In the genomic region with DNA sequence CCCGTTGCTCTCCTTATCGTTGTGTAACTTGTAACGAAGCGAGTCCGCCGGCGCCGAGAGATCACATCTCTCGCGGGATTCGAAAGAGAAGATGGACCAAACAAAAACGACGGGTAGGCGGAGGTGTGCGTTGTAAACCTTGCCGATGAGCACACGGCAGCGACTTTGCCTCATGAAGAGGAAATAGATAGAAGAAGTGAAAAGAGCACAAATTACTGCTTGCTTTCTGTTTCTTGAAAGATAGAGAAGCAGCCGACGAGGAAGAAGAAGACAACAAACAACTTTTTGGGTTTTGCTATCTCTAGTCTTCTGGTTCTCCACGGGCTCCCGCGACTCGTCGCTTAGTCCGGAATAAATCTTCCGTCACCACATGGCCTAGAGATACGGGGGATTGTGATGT, we compare ENCODE assay signal across 3 worm cellular contexts.
TF ChIP-seq lines count a peak whose summit lies in the region.

No protein-coding gene starts in this region.

TF ChIP-seq in whole organism, L1 larva, 84 proteins besides CTCF, POLR2A, EP300 and RAD21 (continued from another document):
- peak in 1 of 2 experiments; percentile 50 for TF ChIP-seq mdl-1 (tag; optimal IDR thresholded peaks at IDR 0.05; lab: Kevin White, UChicago)
- TF ChIP-seq swsn-7 (tag; optimal IDR thresholded peaks at IDR 0.05; lab: Kevin White, UChicago), result peak; percentile 26
- TF ChIP-seq ztf-4 (tag; optimal IDR thresholded peaks at IDR 0.05; lab: Kevin White, UChicago), result peak; percentile 5
- peak; percentile 66 for TF ChIP-seq dsc-1 (tag; optimal IDR thresholded peaks at IDR 0.05; lab: Kevin White, UChicago)
- peak; percentile 34 for TF ChIP-seq fkh-4 (tag; optimal IDR thresholded peaks at IDR 0.05; lab: Kevin White, UChicago; ENCODE audit: borderline replicate concordance)
- no peak for TF ChIP-seq unc-62 (GFP tag; optimal IDR thresholded peaks at IDR 0.05; lab: Kevin White, UChicago)
- TF ChIP-seq lin-35 (GFP tag; optimal IDR thresholded peaks at IDR 0.05; lab: Kevin White, UChicago), result peak in 1 of 2 experiments; percentile 13
- TF ChIP-seq C04F5.9 (tag; optimal IDR thresholded peaks at IDR 0.05; lab: Kevin White, UChicago), result no peak
- TF ChIP-seq nhr-20 (tag; optimal IDR thresholded peaks at IDR 0.05; lab: Kevin White, UChicago), result peak; percentile 59
- TF ChIP-seq nhr-19 (GFP tag; conservative IDR thresholded peaks at IDR 0.05; lab: Robert Waterston, UW), result peak; percentile 46
- TF ChIP-seq lin-14 (GFP tag; optimal IDR thresholded peaks at IDR 0.05; lab: Kevin White, UChicago), result peak; percentile 85
- peak; percentile 45 for TF ChIP-seq rnt-1 (tag; optimal IDR thresholded peaks at IDR 0.05; lab: Kevin White, UChicago)
TF ChIP-seq in whole organism, L1 larva: peak in this region for 16.

TF ChIP-seq in whole organism, L2 larva, 48 proteins besides CTCF, POLR2A, EP300 and RAD21 (continued from another document):
- TF ChIP-seq ztf-11 (tag; optimal IDR thresholded peaks at IDR 0.05; lab: Kevin White, UChicago) (no peak), nhr-21 (tag; optimal IDR thresholded peaks at IDR 0.05; lab: Kevin White, UChicago) (no peak), ama-1 (optimal IDR thresholded peaks at IDR 0.05; lab: Kevin White, UChicago) (no peak), aly-2 (tag; optimal IDR thresholded peaks at IDR 0.05; lab: Kevin White, UChicago) (no peak), R02D3.7 (tag; optimal IDR thresholded peaks at IDR 0.05; lab: Kevin White, UChicago) (no peak), sem-4 (tag; optimal IDR thresholded peaks at IDR 0.05; lab: Kevin White, UChicago) (peak; percentile 22), unc-39 (tag; optimal IDR thresholded peaks at IDR 0.05; lab: Kevin White, UChicago) (no peak), ceh-82 (tag; optimal IDR thresholded peaks at IDR 0.05; lab: Kevin White, UChicago) (no peak), nhr-11 (tag; optimal IDR thresholded peaks at IDR 0.05; lab: Kevin White, UChicago) (no peak), nhr-23 (tag; optimal IDR thresholded peaks at IDR 0.05; lab: Kevin White, UChicago) (no peak), sma-3 (GFP tag; optimal IDR thresholded peaks at IDR 0.05; lab: Kevin White, UChicago) (no peak), lsy-2 (tag; optimal IDR thresholded peaks at IDR 0.05; lab: Kevin White, UChicago) (peak in 1 of 2 experiments; percentile 35), skn-1 (tag; optimal IDR thresholded peaks at IDR 0.05; lab: Kevin White, UChicago) (no peak), C34F6.9 (tag; optimal IDR thresholded peaks at IDR 0.05; lab: Kevin White, UChicago) (no peak), mbf-1 (tag; optimal IDR thresholded peaks at IDR 0.05; lab: Kevin White, UChicago) (no peak), sma-9 (GFP tag; optimal IDR thresholded peaks at IDR 0.05; lab: Kevin White, UChicago) (peak; percentile 46), sma-9 (tag; optimal IDR thresholded peaks at IDR 0.05; lab: Kevin White, UChicago) (no peak), nhr-12 (tag; optimal IDR thresholded peaks at IDR 0.05; lab: Kevin White, UChicago) (no peak), peb-1 (tag; optimal IDR thresholded peaks at IDR 0.05; lab: Kevin White, UChicago) (no peak), lin-39 (tag; optimal IDR thresholded peaks at IDR 0.05; lab: Kevin White, UChicago) (no peak), dmd-4 (tag; optimal IDR thresholded peaks at IDR 0.05; lab: Kevin White, UChicago) (no peak), gmeb-1 (tag; optimal IDR thresholded peaks at IDR 0.05; lab: Kevin White, UChicago) (no peak), ztf-1 (GFP tag; conservative IDR thresholded peaks at IDR 0.05; lab: Robert Waterston, UW) (no peak), alr-1 (tag; optimal IDR thresholded peaks at IDR 0.05; lab: Kevin White, UChicago) (no peak), nhr-77 (tag; optimal IDR thresholded peaks at IDR 0.05; lab: Kevin White, UChicago) (no peak), ztf-4 (tag; optimal IDR thresholded peaks at IDR 0.05; lab: Kevin White, UChicago) (no peak)
TF ChIP-seq in whole organism, L2 larva: peak in this region for 7.

TF ChIP-seq in whole organism, L4 larva, 104 proteins besides CTCF, POLR2A, EP300 and RAD21 (continued from another document):
- TF ChIP-seq hlh-11 (tag; optimal IDR thresholded peaks at IDR 0.05; lab: Kevin White, UChicago) (peak; percentile 74), egl-43 (GFP tag; IDR thresholded peaks at IDR 0.05; lab: Robert Waterston, UW) (no peak), Y48G9A.11 (GFP tag; IDR thresholded peaks at IDR 0.05; lab: Robert Waterston, UW) (no peak), unc-130 (GFP tag; optimal IDR thresholded peaks at IDR 0.05; lab: Kevin White, UChicago) (no peak), daf-12 (tag; optimal IDR thresholded peaks at IDR 0.05; lab: Kevin White, UChicago) (no peak), nhr-11 (tag; optimal IDR thresholded peaks at IDR 0.05; lab: Kevin White, UChicago) (peak; percentile 30), F10B5.3 (tag; optimal IDR thresholded peaks at IDR 0.05; lab: Kevin White, UChicago) (no peak), mxl-3 (GFP tag; optimal IDR thresholded peaks at IDR 0.05; lab: Kevin White, UChicago) (peak; percentile 23), lir-3 (tag; optimal IDR thresholded peaks at IDR 0.05; lab: Kevin White, UChicago) (no peak), ceh-28 (tag; optimal IDR thresholded peaks at IDR 0.05; lab: Kevin White, UChicago) (no peak), ctbp-1 (GFP tag; IDR thresholded peaks at IDR 0.05; lab: Robert Waterston, UW) (peak; percentile 50; the same call in 1 of the 2 replicates)
